Fruit fly (Drosophila melanogaster): ENCODE data around the gene SNF4Agamma.

DNA sequence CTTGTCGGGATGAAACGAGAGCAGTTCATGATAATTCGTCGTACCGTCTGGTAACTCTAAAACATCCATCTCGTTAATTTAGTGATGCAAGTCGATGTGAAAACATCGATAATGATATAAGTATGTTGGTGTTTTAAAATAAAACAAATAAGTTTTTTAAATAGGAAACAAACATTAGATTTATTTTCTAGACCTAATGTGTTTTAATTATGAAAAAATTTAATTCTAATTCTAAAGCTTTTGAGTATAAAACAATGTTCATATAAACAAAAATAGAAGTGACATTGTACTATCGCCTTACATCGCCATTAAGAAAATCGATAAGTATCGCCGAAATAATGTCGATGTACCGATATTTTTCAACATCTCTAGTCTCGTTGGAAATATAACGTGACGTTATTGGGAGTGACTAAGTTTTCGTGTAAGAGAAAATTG lies 29.5 kb upstream of the SNF4Agamma start, which contains the start of gene Rab11:
- TF ChIP-seq Dll (optimal IDR thresholded peaks at IDR 0.05) (no peak), psq (optimal IDR thresholded peaks at IDR 0.05) (no peak), pan (optimal IDR thresholded peaks at IDR 0.05) (no peak), usp (GFP tag; optimal IDR thresholded peaks at IDR 0.05) (no peak), CG8478 (optimal IDR thresholded peaks at IDR 0.05) (no peak)

Measured in whole organism.